Fruit fly (Drosophila melanogaster) whole organism, pupa: ENCODE measurements around the gene CG15317.

Experiments
- CG13204 ChIP-seq: fragments of 200-800 bp; sonication (Bioruptor generic); optimal IDR thresholded peaks from 2 replicates; lab custom pipeline; 2018; ENCODE audit warnings: missing biosample characterization, mild to moderate bottlenecking, missing genetic modification characterization, moderate library complexity
- CG15710 ChIP-seq: fragments of 200-800 bp; sonication (Bioruptor generic); optimal IDR thresholded peaks from 2 replicates; lab custom pipeline; 2018; ENCODE audit warnings: missing biosample characterization, mild to moderate bottlenecking, missing genetic modification characterization, moderate library complexity
- D1 ChIP-seq: fragments of 200-800 bp; sonication (Bioruptor generic); optimal IDR thresholded peaks from 2 replicates; lab custom pipeline; 2018; ENCODE audit warnings: missing biosample characterization, mild to moderate bottlenecking, missing genetic modification characterization, moderate library complexity
- EcR ChIP-seq: fragments of 200-800 bp; sonication (Bioruptor generic); optimal IDR thresholded peaks from 3 replicates; lab custom pipeline; 2019; ENCODE audit warnings: missing biosample characterization, missing genetic modification characterization, mild to moderate bottlenecking, moderate library complexity, missing genetic modification reagents
- Snoo ChIP-seq: fragments of 200-800 bp; sonication (Bioruptor generic); optimal IDR thresholded peaks from 3 replicates; lab custom pipeline; 2017; ENCODE audit warnings: missing biosample characterization, mild to moderate bottlenecking, missing genetic modification characterization, inconsistent platforms
- fd96Ca ChIP-seq: fragments of 200-800 bp; sonication (Bioruptor generic); IDR thresholded peaks from 3 replicates; pipeline ENCODE4 v1.3.6; 2022; ENCODE audit warnings: missing biosample characterization, missing genetic modification characterization

DNA sequence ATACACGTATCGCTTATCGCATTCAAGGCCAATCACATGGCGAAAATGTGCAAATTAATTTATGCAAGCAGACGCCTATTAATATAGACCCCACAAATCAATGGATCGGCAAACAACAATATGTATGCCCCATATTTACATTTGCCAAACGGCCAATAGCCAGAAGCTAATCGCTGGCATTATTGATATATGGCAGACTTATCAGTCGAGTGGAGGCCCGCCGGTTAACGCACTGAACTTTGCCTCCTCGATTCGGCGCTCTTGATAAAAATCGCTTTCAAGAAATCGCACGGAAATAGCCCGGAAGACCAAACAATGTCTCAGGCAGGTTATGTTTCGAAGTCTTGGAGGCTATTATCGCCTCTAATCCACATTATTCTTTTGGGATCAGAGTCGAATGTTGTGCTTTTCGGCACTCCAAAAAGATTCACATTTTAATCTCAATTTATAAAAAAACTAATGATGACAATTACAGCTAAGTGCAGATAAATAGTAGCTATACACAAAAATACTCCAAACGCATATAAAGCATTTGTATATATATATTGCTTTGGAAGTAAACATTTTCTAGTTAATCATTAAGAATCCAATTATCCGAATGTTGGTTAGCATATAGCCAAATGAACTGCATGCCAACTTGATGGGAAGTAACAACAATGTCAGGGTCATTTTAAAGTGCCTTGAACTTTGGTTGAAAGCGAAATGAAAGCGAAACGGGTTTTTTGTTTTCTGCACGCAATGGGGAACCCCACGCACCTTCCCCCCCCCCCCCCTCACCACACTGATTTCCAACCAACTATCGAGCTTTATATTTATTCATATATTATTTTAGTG is 20.4 kb upstream of the CG15317 start:
- TF ChIP-seq D1 (tag; lab: Kevin White, UChicago) (no peak), CG15710 (tag; lab: Kevin White, UChicago) (no peak), fd96Ca (GFP tag; lab: Robert Waterston, UW) (no peak), CG13204 (GFP tag; lab: Kevin White, UChicago) (no peak), Snoo (tag; lab: Kevin White, UChicago) (no peak), EcR (peak; percentile 94)
